Fruit fly (Drosophila melanogaster) whole organism, adult: ENCODE results near the gene CG31740.

Source experiments
- CG11617 ChIP-seq: fragments of 200-800 bp; sonication (Bioruptor generic); optimal IDR thresholded peaks from 2 replicates; lab custom pipeline; 2017; ENCODE audit warnings: mild to moderate bottlenecking, missing biosample characterization, missing genetic modification reagents, missing genetic modification characterization
- CG12768 ChIP-seq: fragments of 200-800 bp; sonication (Bioruptor generic); optimal IDR thresholded peaks from 2 replicates; lab custom pipeline; 2017; ENCODE audit warnings: missing biosample characterization, missing genetic modification characterization, mild to moderate bottlenecking, moderate library complexity, missing genetic modification reagents
- CG14711 ChIP-seq: fragments of 200-800 bp; sonication (Bioruptor generic); optimal IDR thresholded peaks from 2 replicates; lab custom pipeline; 2018; ENCODE audit warnings: missing biosample characterization, mild to moderate bottlenecking, missing genetic modification characterization, moderate library complexity
- CG1620 ChIP-seq: fragments of 200-800 bp; sonication (Bioruptor generic); optimal IDR thresholded peaks from 2 replicates; lab custom pipeline; 2016; ENCODE audit warnings: missing biosample characterization, missing genetic modification characterization
- CG33017 ChIP-seq: fragments of 200-800 bp; sonication (Bioruptor generic); optimal IDR thresholded peaks from 2 replicates; lab custom pipeline; 2018; ENCODE audit warnings: missing biosample characterization, mild to moderate bottlenecking, missing genetic modification characterization, moderate library complexity
- CG5204 ChIP-seq: fragments of 200-800 bp; sonication (Bioruptor generic); optimal IDR thresholded peaks from 2 replicates; lab custom pipeline; 2016; ENCODE audit warnings: missing biosample characterization, missing genetic modification characterization
- CG7045 ChIP-seq: fragments of 200-800 bp; sonication (Bioruptor generic); optimal IDR thresholded peaks from 2 replicates; lab custom pipeline; 2017; ENCODE audit warnings: missing biosample characterization, mild to moderate bottlenecking, missing genetic modification characterization
- CG7101 ChIP-seq: fragments of 200-800 bp; sonication (Bioruptor generic); optimal IDR thresholded peaks from 2 replicates; lab custom pipeline; 2018; ENCODE audit warnings: missing biosample characterization, mild to moderate bottlenecking, missing genetic modification characterization, moderate library complexity
- Clk ChIP-seq: fragments of 200-800 bp; sonication (Bioruptor generic); optimal IDR thresholded peaks from 2 replicates; lab custom pipeline; 2017; ENCODE audit warnings: missing biosample characterization, missing genetic modification characterization
- Crg-1 ChIP-seq: fragments of 200-800 bp; sonication (Bioruptor generic); optimal IDR thresholded peaks from 2 replicates; lab custom pipeline; 2016; ENCODE audit warnings: missing biosample characterization, missing genetic modification characterization
- Hr96 ChIP-seq: fragments of 200-800 bp; sonication (Bioruptor generic); optimal IDR thresholded peaks from 2 replicates; lab custom pipeline; 2016; ENCODE audit warnings: missing biosample characterization, missing genetic modification characterization
- Mnt ChIP-seq: fragments of 200-800 bp; sonication (Bioruptor generic); optimal IDR thresholded peaks from 2 replicates; lab custom pipeline; 2016; ENCODE audit warnings: missing biosample characterization, mild to moderate bottlenecking, missing genetic modification characterization
- bab1 ChIP-seq: fragments of 200-800 bp; sonication (Bioruptor generic); optimal IDR thresholded peaks from 3 replicates; lab custom pipeline; 2019; ENCODE audit warnings: missing biosample characterization, mild to moderate bottlenecking, missing genetic modification characterization, moderate library complexity
- cic ChIP-seq: fragments of 200-800 bp; sonication (Bioruptor generic); optimal IDR thresholded peaks from 2 replicates; lab custom pipeline; 2017; ENCODE audit warnings: missing biosample characterization, mild to moderate bottlenecking, missing genetic modification characterization, moderate library complexity
- cnc ChIP-seq, 2 experiments: fragments of >200 bp; optimal IDR thresholded peaks; 2 replicates each; lab custom pipeline; 2017
- kay ChIP-seq: fragments of 200-800 bp; sonication (Bioruptor generic); peaks from one replicate; lab custom pipeline; 2016; ENCODE audit warnings: missing biosample characterization, missing genetic modification characterization, borderline replicate concordance
- ovo ChIP-seq: fragments of 200-800 bp; sonication (Bioruptor generic); optimal IDR thresholded peaks from 2 replicates; lab custom pipeline; 2016; ENCODE audit warnings: missing biosample characterization, missing genetic modification characterization
- pad ChIP-seq: fragments of 200-800 bp; sonication (Bioruptor generic); optimal IDR thresholded peaks from 3 replicates; lab custom pipeline; 2017; ENCODE audit warnings: missing biosample characterization, missing genetic modification characterization, mild to moderate bottlenecking, moderate library complexity, missing genetic modification reagents
- tj ChIP-seq: fragments of 200-800 bp; sonication (Bioruptor generic); optimal IDR thresholded peaks from 3 replicates; lab custom pipeline; 2017; ENCODE audit warnings: missing biosample characterization, mild to moderate bottlenecking, missing genetic modification characterization, moderate library complexity
- toe ChIP-seq: fragments of 200-800 bp; sonication (Bioruptor generic); optimal IDR thresholded peaks from 2 replicates; lab custom pipeline; 2016; ENCODE audit warnings: missing biosample characterization, missing genetic modification characterization

CG31740 gene

dm6 chr2L:17988955-17989354, 19.8 kb upstream of the CG31740 start:
- no peak for TF ChIP-seq CG11617 (GFP tag; lab: Kevin White, UChicago)
- TF ChIP-seq Mnt (GFP tag; lab: Kevin White, UChicago) = no peak

dm6 chr2L:17990118-17990517, 18.6 kb upstream of the CG31740 start, which contains the start of gene Prosbeta5R2:
Gene Prosbeta5R2, plus strand, starts transcription at chr2L:17990418.
- TF ChIP-seq CG1620 (no peak), bab1 (GFP tag; lab: Kevin White, UChicago) (no peak), Mnt (GFP tag; lab: Kevin White, UChicago) (no peak), tj (GFP tag; lab: Kevin White, UChicago) (no peak), cic (GFP tag; lab: Kevin White, UChicago) (no peak), CG7045 (GFP tag; lab: Kevin White, UChicago) (no peak), cnc (optimal IDR thresholded peaks at IDR 0.05; lab: Kevin White, UChicago) (no peak), pad (no peak), CG11617 (GFP tag; lab: Kevin White, UChicago) (no peak), ovo (GFP tag; lab: Kevin White, UChicago) (no peak), CG33017 (tag; lab: Kevin White, UChicago) (no peak), CG14711 (tag; lab: Kevin White, UChicago) (no peak), CG5204 (GFP tag; lab: Kevin White, UChicago) (no peak), kay (no peak), Hr96 (GFP tag; lab: Kevin White, UChicago) (no peak), CG7101 (tag; lab: Kevin White, UChicago) (no peak), Clk (GFP tag; lab: Kevin White, UChicago) (no peak), CG12768 (no peak), Crg-1 (GFP tag; lab: Kevin White, UChicago) (no peak)

- TF ChIP-seq CG1620 = no peak
- TF ChIP-seq cic (GFP tag; lab: Kevin White, UChicago) = no peak
- TF ChIP-seq tj (GFP tag; lab: Kevin White, UChicago) = no peak
- no peak for TF ChIP-seq ovo (GFP tag; lab: Kevin White, UChicago)
- no peak for TF ChIP-seq toe (GFP tag; lab: Kevin White, UChicago)
- TF ChIP-seq CG5204 (GFP tag; lab: Kevin White, UChicago) = no peak
- no peak for TF ChIP-seq pad
These were observed 18.0 kb upstream of the CG31740 start for dm6 chr2L:17990771-17991170.

- TF ChIP-seq kay (no peak), CG14711 (tag; lab: Kevin White, UChicago) (no peak), bab1 (GFP tag; lab: Kevin White, UChicago) (no peak), CG11617 (GFP tag; lab: Kevin White, UChicago) (no peak), ovo (GFP tag; lab: Kevin White, UChicago) (no peak), cic (GFP tag; lab: Kevin White, UChicago) (no peak), Hr96 (GFP tag; lab: Kevin White, UChicago) (no peak), toe (GFP tag; lab: Kevin White, UChicago) (no peak)
These were observed 6.6 kb upstream of the CG31740 start for dm6 chr2L:18002149-18002548.

dm6 chr2L:18003028-18003836, 5.5 kb upstream of the CG31740 start:
- TF ChIP-seq tj (GFP tag; lab: Kevin White, UChicago) (no peak), Crg-1 (GFP tag; lab: Kevin White, UChicago) (no peak), cnc (optimal IDR thresholded peaks at IDR 0.05; lab: Kevin White, UChicago) (no peak), kay (no peak), CG5204 (GFP tag; lab: Kevin White, UChicago) (no peak), CG33017 (tag; lab: Kevin White, UChicago) (no peak), CG7101 (tag; lab: Kevin White, UChicago) (no peak), Clk (GFP tag; lab: Kevin White, UChicago) (no peak), bab1 (GFP tag; lab: Kevin White, UChicago) (no peak), Mnt (GFP tag; lab: Kevin White, UChicago) (no peak), pad (no peak), CG11617 (GFP tag; lab: Kevin White, UChicago) (no peak), CG14711 (tag; lab: Kevin White, UChicago) (no peak), ovo (GFP tag; lab: Kevin White, UChicago) (no peak), Hr96 (GFP tag; lab: Kevin White, UChicago) (no peak), toe (GFP tag; lab: Kevin White, UChicago) (no peak), cic (GFP tag; lab: Kevin White, UChicago) (no peak), CG12768 (no peak)

- TF ChIP-seq CG33017 (tag; lab: Kevin White, UChicago) (no peak), CG12768 (no peak), bab1 (GFP tag; lab: Kevin White, UChicago) (no peak), kay (no peak), CG1620 (no peak), toe (GFP tag; lab: Kevin White, UChicago) (no peak), CG7045 (GFP tag; lab: Kevin White, UChicago) (no peak)
These were observed 3.3 kb upstream of the CG31740 start for dm6 chr2L:18005481-18005880.
